Worm (Caenorhabditis elegans) whole organism, L1 larva: ENCODE results near the gene slc-17.3.
A peak's percentile ranks its signal among the peaks of the same experiment; 100 is the strongest.

Experiments
- C16A3.4 ChIP-seq: fragments of 150-350 bp; optimal IDR thresholded peaks from 2 replicates; lab custom pipeline; 2014; ENCODE audit warnings: missing biosample characterization, missing genetic modification characterization
- aha-1 ChIP-seq: fragments of 150-350 bp; optimal IDR thresholded peaks from 2 replicates; lab custom pipeline; 2014; ENCODE audit warnings: missing biosample characterization, missing genetic modification characterization
- aly-2 ChIP-seq: fragments of 150-350 bp; optimal IDR thresholded peaks from 2 replicates; lab custom pipeline; 2014; ENCODE audit warnings: missing biosample characterization, missing genetic modification characterization
- ama-1 ChIP-seq: fragments of 150-350 bp; optimal IDR thresholded peaks from 2 replicates; lab custom pipeline; 2014
- blmp-1 ChIP-seq: fragments of 150-350 bp; optimal IDR thresholded peaks from 2 replicates; lab custom pipeline; 2014; ENCODE audit warnings: missing biosample characterization, missing genetic modification characterization
- ceh-8 ChIP-seq: fragments of 200-800 bp; sonication (Bioruptor generic); optimal IDR thresholded peaks from 2 replicates; lab custom pipeline; 2018; ENCODE audit warnings: mild to moderate bottlenecking, missing genetic modification characterization, moderate library complexity, missing compliant biosample characterization
- ceh-82 ChIP-seq, 3 experiments: fragments of 150-350 bp in 1 of 3; sonication (generic microtip) in 2 of 3; optimal IDR thresholded peaks; 2 replicates each; lab custom pipeline; 2014 to 2017; ENCODE audit warnings: missing biosample characterization in 3 of 3, missing genetic modification characterization in 3 of 3
- ceh-88 ChIP-seq: fragments of 200-800 bp; sonication (Bioruptor generic); IDR thresholded peaks from 2 replicates; pipeline ENCODE4 v1.3.6; 2022; ENCODE audit warnings: missing genetic modification characterization, missing compliant biosample characterization
- ceh-90 ChIP-seq: sonication (generic microtip); optimal IDR thresholded peaks from 2 replicates; lab custom pipeline; 2016; ENCODE audit warnings: missing genetic modification characterization, missing compliant biosample characterization
- efl-1 ChIP-seq, 4 experiments: fragments of 150-350 bp; optimal IDR thresholded peaks in 3 of 4; peaks in 1 of 4; 1 replicate in 1 of 4; 2 replicates in 3 of 4; lab custom pipeline; 2014; ENCODE audit warnings: missing biosample characterization in 2 of 4, missing genetic modification characterization in 2 of 4, missing genetic modification reagents in 2 of 4
- efl-3 ChIP-seq: fragments of 200-800 bp; sonication (Bioruptor generic); optimal IDR thresholded peaks from 2 replicates; lab custom pipeline; 2018; ENCODE audit warnings: mild to moderate bottlenecking, missing genetic modification characterization, missing compliant biosample characterization
- egl-13 ChIP-seq: sonication (generic microtip); optimal IDR thresholded peaks from 2 replicates; lab custom pipeline; 2016; ENCODE audit warnings: missing genotype, missing genetic modification reagents, missing genetic modification characterization, missing compliant biosample characterization
- fkh-10 ChIP-seq: sonication (generic microtip); optimal IDR thresholded peaks from 2 replicates; lab custom pipeline; 2017; ENCODE audit warnings: missing biosample characterization, missing genetic modification reagents, missing genetic modification characterization
- fos-1 ChIP-seq: fragments of 150-350 bp; optimal IDR thresholded peaks from 2 replicates; lab custom pipeline; 2014; ENCODE audit warnings: missing biosample characterization, missing genetic modification characterization
- hlh-17 ChIP-seq: fragments of 200-800 bp; sonication (Bioruptor generic); optimal IDR thresholded peaks from 2 replicates; lab custom pipeline; 2018; ENCODE audit warnings: missing genetic modification characterization, mild to moderate bottlenecking, missing compliant biosample characterization, moderate library complexity, borderline replicate concordance
- hlh-4 ChIP-seq: sonication (generic microtip); optimal IDR thresholded peaks from 2 replicates; lab custom pipeline; 2016; ENCODE audit warnings: mild to moderate bottlenecking, missing genetic modification characterization, missing compliant biosample characterization
- irx-1 ChIP-seq: sonication (generic microtip); optimal IDR thresholded peaks from 2 replicates; lab custom pipeline; 2016; ENCODE audit warnings: missing genetic modification characterization, missing compliant biosample characterization
- isw-1 ChIP-seq: fragments of 200-800 bp; sonication (Bioruptor generic); IDR thresholded peaks from 2 replicates; pipeline ENCODE4 v1.3.6; 2022; ENCODE audit warnings: missing genetic modification characterization, missing compliant biosample characterization
- jun-1 ChIP-seq: fragments of 150-350 bp; optimal IDR thresholded peaks from 2 replicates; lab custom pipeline; 2014; ENCODE audit warnings: missing biosample characterization, missing genetic modification reagents, missing genetic modification characterization
- lin-13 ChIP-seq: fragments of 150-350 bp; optimal IDR thresholded peaks from 2 replicates; lab custom pipeline; 2014; ENCODE audit warnings: missing biosample characterization, missing genetic modification reagents, missing genetic modification characterization
- lin-14 ChIP-seq: fragments of 200-800 bp; sonication (Bioruptor generic); optimal IDR thresholded peaks from 2 replicates; lab custom pipeline; 2018; ENCODE audit warnings: mild to moderate bottlenecking, missing genetic modification characterization, moderate library complexity, missing compliant biosample characterization
- lin-15B ChIP-seq: fragments of 150-350 bp; sonication (generic microtip); optimal IDR thresholded peaks from 3 replicates; lab custom pipeline; 2014; ENCODE audit warnings: missing biosample characterization, missing genetic modification characterization
- lin-35 ChIP-seq, 2 experiments: fragments of 150-350 bp; optimal IDR thresholded peaks; 2 replicates each; lab custom pipeline; 2014; ENCODE audit warnings: missing biosample characterization in 2 of 2, missing genetic modification characterization in 2 of 2, missing genetic modification reagents in 2 of 2
- lin-39 ChIP-seq: fragments of 150-350 bp; optimal IDR thresholded peaks from 2 replicates; lab custom pipeline; 2014; ENCODE audit warnings: missing biosample characterization, missing genetic modification reagents, missing genetic modification characterization
- mab-9 ChIP-seq: fragments of 200-800 bp; sonication (Bioruptor generic); IDR thresholded peaks from 2 replicates; pipeline ENCODE4 v1.3.6; 2022; ENCODE audit warnings: missing genetic modification reagents, missing genetic modification characterization, missing compliant biosample characterization
- mdl-1 ChIP-seq, 2 experiments: fragments of 150-350 bp; optimal IDR thresholded peaks; 2 replicates each; lab custom pipeline; 2014 to 2017; ENCODE audit warnings: missing biosample characterization in 2 of 2, missing genetic modification characterization in 2 of 2, inconsistent platforms in 1 of 2
- mef-2 ChIP-seq: fragments of 150-350 bp; optimal IDR thresholded peaks from 2 replicates; lab custom pipeline; 2014; ENCODE audit warnings: missing biosample characterization, missing genetic modification characterization
- mep-1 ChIP-seq: fragments of 150-350 bp; optimal IDR thresholded peaks from 2 replicates; lab custom pipeline; 2014; ENCODE audit warnings: missing biosample characterization, missing genetic modification characterization
- nhr-11 ChIP-seq: fragments of 150-350 bp; optimal IDR thresholded peaks from 2 replicates; lab custom pipeline; 2014; ENCODE audit warnings: missing biosample characterization, missing genetic modification characterization
- nhr-12 ChIP-seq: sonication (generic microtip); optimal IDR thresholded peaks from 2 replicates; lab custom pipeline; 2017; ENCODE audit warnings: missing biosample characterization, missing genetic modification characterization
- nhr-19 ChIP-seq: fragments of 200-800 bp; sonication (Bioruptor generic); conservative IDR thresholded peaks from 2 replicates; pipeline ENCODE4 v1.3.6; 2022; ENCODE audit warnings: missing genetic modification characterization, missing compliant biosample characterization
- nhr-28 ChIP-seq: fragments of 150-350 bp; optimal IDR thresholded peaks from 2 replicates; lab custom pipeline; 2014; ENCODE audit warnings: missing biosample characterization, missing genetic modification characterization
- nhr-47 ChIP-seq: sonication (generic microtip); optimal IDR thresholded peaks from 2 replicates; lab custom pipeline; 2016; ENCODE audit warnings: mild to moderate bottlenecking, missing genetic modification characterization, moderate library complexity, missing compliant biosample characterization
- nhr-71 ChIP-seq: sonication (generic microtip); optimal IDR thresholded peaks from 2 replicates; lab custom pipeline; 2016; ENCODE audit warnings: mild to moderate bottlenecking, missing genetic modification characterization, moderate library complexity, missing compliant biosample characterization
- nhr-76 ChIP-seq: sonication (generic microtip); optimal IDR thresholded peaks from 2 replicates; lab custom pipeline; 2017; ENCODE audit warnings: missing biosample characterization, missing genetic modification characterization
- nhr-77 ChIP-seq: fragments of 150-350 bp; optimal IDR thresholded peaks from 2 replicates; lab custom pipeline; 2014; ENCODE audit warnings: missing biosample characterization, missing genetic modification characterization
- nhr-84 ChIP-seq: sonication (generic microtip); optimal IDR thresholded peaks from 2 replicates; lab custom pipeline; 2017; ENCODE audit warnings: missing biosample characterization, missing genetic modification characterization
- pag-3 ChIP-seq: sonication (generic microtip); optimal IDR thresholded peaks from 2 replicates; lab custom pipeline; 2017; ENCODE audit warnings: missing genetic modification characterization, mild to moderate bottlenecking, missing compliant biosample characterization, antibody characterized with exemption, borderline replicate concordance; ENCODE audit not compliant: insufficient read depth
- pax-3 ChIP-seq: fragments of 200-800 bp; sonication (Bioruptor generic); optimal IDR thresholded peaks from 2 replicates; lab custom pipeline; 2018; ENCODE audit warnings: mild to moderate bottlenecking, missing genetic modification characterization, moderate library complexity, missing compliant biosample characterization
- pqm-1 ChIP-seq: sonication (generic microtip); optimal IDR thresholded peaks from 3 replicates; lab custom pipeline; 2017; ENCODE audit warnings: missing biosample characterization, missing genetic modification characterization
- skn-1 ChIP-seq: fragments of 150-350 bp; optimal IDR thresholded peaks from 2 replicates; lab custom pipeline; 2014; ENCODE audit warnings: missing biosample characterization, missing genetic modification characterization
- sox-4 ChIP-seq: sonication (generic microtip); optimal IDR thresholded peaks from 2 replicates; lab custom pipeline; 2016; ENCODE audit warnings: missing genetic modification characterization, missing compliant biosample characterization
- swsn-7 ChIP-seq: sonication (generic microtip); optimal IDR thresholded peaks from 2 replicates; lab custom pipeline; 2016; ENCODE audit warnings: missing genetic modification characterization, missing compliant biosample characterization
- tbx-2 ChIP-seq: sonication (generic microtip); optimal IDR thresholded peaks from 2 replicates; lab custom pipeline; 2016; ENCODE audit warnings: missing genetic modification characterization, missing compliant biosample characterization
- tlp-1 ChIP-seq: fragments of 150-350 bp; optimal IDR thresholded peaks from 2 replicates; lab custom pipeline; 2014; ENCODE audit warnings: missing biosample characterization, missing genetic modification characterization
- unc-30 ChIP-seq: sonication (generic microtip); optimal IDR thresholded peaks from 2 replicates; lab custom pipeline; 2017; ENCODE audit warnings: missing biosample characterization, missing genetic modification characterization
- unc-62 ChIP-seq: fragments of 150-350 bp; optimal IDR thresholded peaks from 2 replicates; lab custom pipeline; 2014; ENCODE audit warnings: missing biosample characterization, missing genetic modification reagents, missing genetic modification characterization
- unc-98 ChIP-seq: fragments of 200-800 bp; sonication (Bioruptor generic); IDR thresholded peaks from 2 replicates; pipeline ENCODE4 v1.3.6; 2022; ENCODE audit warnings: missing genetic modification characterization, missing compliant biosample characterization
- vab-15 ChIP-seq: sonication (generic microtip); optimal IDR thresholded peaks from 2 replicates; lab custom pipeline; 2017; ENCODE audit warnings: missing genotype, mild to moderate bottlenecking, missing genetic modification characterization, missing compliant biosample characterization
- xbp-1 ChIP-seq: sonication (generic microtip); optimal IDR thresholded peaks from 2 replicates; lab custom pipeline; 2016; ENCODE audit warnings: missing genetic modification characterization, missing compliant biosample characterization
- zag-1 ChIP-seq: fragments of 150-350 bp; optimal IDR thresholded peaks from 2 replicates; lab custom pipeline; 2014; ENCODE audit warnings: missing biosample characterization, missing genetic modification characterization
- zip-4 ChIP-seq: fragments of 200-800 bp; sonication (Bioruptor generic); optimal IDR thresholded peaks from 2 replicates; lab custom pipeline; 2018; ENCODE audit warnings: mild to moderate bottlenecking, missing genetic modification characterization, moderate library complexity, missing compliant biosample characterization

The slc-17.3 gene

ce11 chrIII:7854494-7855184 lies 10.4 kb downstream of the slc-17.3 start, which contains the start of gene rpl-35:
Gene rpl-35, plus strand, starts transcription at chrIII:7855134.
- TF ChIP-seq nhr-71 (peak; percentile 100), vab-15 (peak; percentile 98), zip-4 (GFP tag; lab: Kevin White, UChicago) (peak; percentile 98), nhr-19 (GFP tag; lab: Robert Waterston, UW) (peak; percentile 100), isw-1 (peak; percentile 100), nhr-84 (tag; lab: Kevin White, UChicago) (peak; percentile 95), tbx-2 (tag; lab: Kevin White, UChicago) (peak; percentile 100), lin-14 (GFP tag; lab: Kevin White, UChicago) (peak; percentile 100), efl-1 (optimal IDR thresholded peaks at IDR 0.05; lab: Kevin White, UChicago) (peak; percentile 99 to 100), efl-1 (GFP tag; optimal IDR thresholded peaks at IDR 0.05 in 1 of 2; lab: Kevin White, UChicago) (peak; percentile 100), tlp-1 (no peak), nhr-28 (peak; percentile 15), efl-3 (GFP tag; lab: Kevin White, UChicago) (peak; percentile 98), sox-4 (peak; percentile 98), mdl-1 (tag; optimal IDR thresholded peaks at IDR 0.05; lab: Kevin White, UChicago) (peak; percentile 3 to 98), nhr-11 (tag; lab: Kevin White, UChicago) (peak; percentile 98), ceh-88 (GFP tag; lab: Robert Waterston, UW) (peak; percentile 99), nhr-12 (peak; percentile 79), ceh-90 (tag; lab: Kevin White, UChicago) (peak; percentile 79), aly-2 (tag; lab: Kevin White, UChicago) (peak; percentile 99), pqm-1 (peak; percentile 71), aha-1 (tag; lab: Kevin White, UChicago) (peak; percentile 98), mef-2 (tag; lab: Kevin White, UChicago) (peak; percentile 96), hlh-17 (GFP tag; lab: Kevin White, UChicago) (peak; percentile 79), xbp-1 (tag; lab: Kevin White, UChicago) (peak; percentile 99), irx-1 (tag; lab: Kevin White, UChicago) (peak; percentile 99), jun-1 (tag; lab: Kevin White, UChicago) (peak; percentile 99), lin-13 (GFP tag; lab: Kevin White, UChicago) (peak; percentile 100), lin-15B (tag; lab: Kevin White, UChicago) (peak; percentile 99), egl-13 (tag; lab: Kevin White, UChicago) (peak; percentile 99), ceh-8 (GFP tag; lab: Kevin White, UChicago) (peak; percentile 100), pag-3 (tag; lab: Kevin White, UChicago) (peak; percentile 53), nhr-47 (tag; lab: Kevin White, UChicago) (peak; percentile 100), hlh-4 (tag; lab: Kevin White, UChicago) (peak; percentile 77), nhr-76 (tag; lab: Kevin White, UChicago) (peak; percentile 85), pax-3 (tag; lab: Kevin White, UChicago) (peak; percentile 99), fos-1 (tag; lab: Kevin White, UChicago) (peak; percentile 98), mab-9 (GFP tag; lab: Robert Waterston, UW) (peak; percentile 100), skn-1 (peak; percentile 99), unc-30 (peak; percentile 66), unc-98 (GFP tag; lab: Robert Waterston, UW) (peak; percentile 89; the same call in 1 of the 2 replicates), lin-35 (GFP tag; optimal IDR thresholded peaks at IDR 0.05; lab: Kevin White, UChicago) (peak; percentile 100), nhr-77 (tag; lab: Kevin White, UChicago) (peak; percentile 100), swsn-7 (tag; lab: Kevin White, UChicago) (peak; percentile 100), fkh-10 (peak; percentile 99), unc-62 (GFP tag; lab: Kevin White, UChicago) (peak; percentile 95), blmp-1 (tag; lab: Kevin White, UChicago) (peak; percentile 95), ama-1 (peak; percentile 81), zag-1 (peak; percentile 74), lin-39 (tag; lab: Kevin White, UChicago) (peak; percentile 98), ceh-82 (tag; optimal IDR thresholded peaks at IDR 0.05; lab: Kevin White, UChicago) (peak; percentile 100), C16A3.4 (tag; lab: Kevin White, UChicago) (peak; percentile 100), mep-1 (tag; lab: Kevin White, UChicago) (peak; percentile 99)
